Fruit fly (Drosophila melanogaster): Measurements from ENCODE around the gene grn.

The grn gene

DNA sequence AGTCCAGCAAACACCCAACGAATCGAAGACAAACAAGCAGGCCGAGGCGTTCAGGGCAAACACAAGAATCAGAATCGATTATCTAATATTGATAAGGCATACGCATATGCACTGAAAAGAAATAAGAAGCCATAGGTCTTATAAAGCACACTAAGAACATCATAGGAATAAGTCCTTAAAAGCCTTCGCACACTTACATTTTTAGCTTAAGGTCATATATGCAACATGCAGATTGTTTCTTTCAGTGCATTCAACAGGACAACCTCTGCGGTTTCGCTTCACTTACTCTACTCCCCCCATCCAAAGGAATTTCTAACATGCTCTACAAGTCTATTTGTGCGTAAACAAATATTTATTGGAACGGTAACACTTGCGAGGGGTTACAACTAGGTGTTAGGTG is 31.4 kb upstream of the grn start (continued):
- TF ChIP-seq chm (GFP tag; IDR thresholded peaks at IDR 0.05) (peak; percentile 84), Pdp1 (GFP tag; optimal IDR thresholded peaks at IDR 0.05) (peak; percentile 58 to 75), Dfd (GFP tag; optimal IDR thresholded peaks at IDR 0.05) (no peak), CG2889 (GFP tag; IDR thresholded peaks at IDR 0.05) (peak; percentile 58; the same call in 1 of the 3 replicates), CG12391 (tag; optimal IDR thresholded peaks at IDR 0.05) (peak; percentile 68), CG13775 (GFP tag; optimal IDR thresholded peaks at IDR 0.05) (peak; percentile 53), zfh1 (GFP tag; IDR thresholded peaks at IDR 0.05) (peak; percentile 87), Dbx (GFP tag; IDR thresholded peaks at IDR 0.05) (no peak), hb (GFP tag; IDR thresholded peaks at IDR 0.05; ENCODE audit: partially characterized antibody) (no peak), Tbp (GFP tag; optimal IDR thresholded peaks at IDR 0.05) (no peak), CG3995 (GFP tag; optimal IDR thresholded peaks at IDR 0.05) (no peak), ash1 (GFP tag; optimal IDR thresholded peaks at IDR 0.05) (peak; percentile 51), slbo (GFP tag; IDR thresholded peaks at IDR 0.05) (peak; percentile 28), yki (optimal IDR thresholded peaks at IDR 0.05) (no peak), CoRest (tag; optimal IDR thresholded peaks at IDR 0.05) (peak; percentile 70), CG12299 (tag; optimal IDR thresholded peaks at IDR 0.05) (no peak), HHEX (GFP tag; optimal IDR thresholded peaks at IDR 0.05) (peak; percentile 32), CG8765 (GFP tag; IDR thresholded peaks at IDR 0.05) (no peak; the same call in 1 of the 2 replicates), CG7357 (GFP tag; IDR thresholded peaks at IDR 0.05) (peak; percentile 53; the same call in 1 of the 3 replicates), hkb (optimal IDR thresholded peaks at IDR 0.05) (no peak), hkb (GFP tag; IDR thresholded peaks at IDR 0.05) (peak; percentile 70), Spps (tag; optimal IDR thresholded peaks at IDR 0.05) (peak; percentile 62), MESR4 (GFP tag; optimal IDR thresholded peaks at IDR 0.05) (no peak), NC2β (GFP tag; optimal IDR thresholded peaks at IDR 0.05) (peak; percentile 67), lilli (GFP tag; optimal IDR thresholded peaks at IDR 0.05) (peak; percentile 39), tx (GFP tag; optimal IDR thresholded peaks at IDR 0.05) (peak; percentile 14), Oli (tag; optimal IDR thresholded peaks at IDR 0.05) (peak; percentile 56), pan (optimal IDR thresholded peaks at IDR 0.05) (no peak), pan (GFP tag; optimal IDR thresholded peaks at IDR 0.05 in 1 of 2, IDR thresholded peaks at IDR 0.05 in 1 of 2) (peak in 1 of 2 experiments; percentile 67), CG13123 (GFP tag; optimal IDR thresholded peaks at IDR 0.05) (peak; percentile 24), dmrt11E (tag; optimal IDR thresholded peaks at IDR 0.05) (peak; percentile 83), her (GFP tag; optimal IDR thresholded peaks at IDR 0.05) (peak; percentile 24), ssp (GFP tag; IDR thresholded peaks at IDR 0.05) (peak; percentile 44; the same call in 1 of the 2 replicates), CG8478 (optimal IDR thresholded peaks at IDR 0.05) (no peak), kah (GFP tag; optimal IDR thresholded peaks at IDR 0.05) (no peak), gsb-n (tag; optimal IDR thresholded peaks at IDR 0.05) (peak; percentile 74), ATbp (GFP tag; optimal IDR thresholded peaks at IDR 0.05) (peak; percentile 22), CG4820 (GFP tag; optimal IDR thresholded peaks at IDR 0.05) (peak; percentile 71), Camta (GFP tag; optimal IDR thresholded peaks at IDR 0.05) (peak; percentile 48), CG1602 (GFP tag; optimal IDR thresholded peaks at IDR 0.05) (peak; percentile 65), unpg (GFP tag; optimal IDR thresholded peaks at IDR 0.05) (peak; percentile 60), ac (GFP tag; optimal IDR thresholded peaks at IDR 0.05) (peak; percentile 30), CG6654 (GFP tag; optimal IDR thresholded peaks at IDR 0.05) (peak; percentile 0), Taf1 (GFP tag; IDR thresholded peaks at IDR 0.05) (no peak), danr (GFP tag; IDR thresholded peaks at IDR 0.05) (0 out of 2 replicates have a peak, but pooled peaks have one; percentile 15), sob (GFP tag; IDR thresholded peaks at IDR 0.05) (peak; percentile 42; the same call in 1 of the 2 replicates), ara (GFP tag; IDR thresholded peaks at IDR 0.05) (peak; percentile 88), lola (GFP tag; optimal IDR thresholded peaks at IDR 0.05) (peak in 1 of 3 experiments; percentile 77), CG30403 (GFP tag; optimal IDR thresholded peaks at IDR 0.05) (peak; percentile 19), ERR (GFP tag; optimal IDR thresholded peaks at IDR 0.05) (no peak), D (optimal IDR thresholded peaks at IDR 0.05) (no peak), D (GFP tag; optimal IDR thresholded peaks at IDR 0.05) (peak; percentile 58), CG13424 (tag; optimal IDR thresholded peaks at IDR 0.05) (peak; percentile 44)

Measured in whole organism, embryonic.